Worm (Caenorhabditis elegans) whole organism, L4/young adult: ENCODE results near the gene C37C3.11.

ENCODE experiments used
- W03F9.2 ChIP-seq: fragments of 150-350 bp; optimal IDR thresholded peaks from 2 replicates; lab custom pipeline; 2014; ENCODE audit warnings: missing biosample characterization, missing genetic modification characterization
- dao-5 ChIP-seq: sonication (generic microtip); optimal IDR thresholded peaks from 2 replicates; lab custom pipeline; 2016; ENCODE audit warnings: missing genotype, missing genetic modification characterization, moderate library complexity, missing compliant biosample characterization
- him-1 ChIP-seq: sonication (generic microtip); optimal IDR thresholded peaks from 2 replicates; lab custom pipeline; 2016; ENCODE audit warnings: missing genotype, missing genetic modification reagents, missing genetic modification characterization, missing compliant biosample characterization

C37C3.11 gene

ce11 chrV:7836911-7837310, 27.7 kb downstream of the C37C3.11 start, which contains the start of gene txt-5:
Gene txt-5 (minus strand): TSS chrV:7837134.
- TF ChIP-seq him-1 (no peak), dao-5 (tag; lab: Kevin White, UChicago) (no peak), W03F9.2 (tag; lab: Kevin White, UChicago) (no peak)

ce11 chrV:7830952-7831351, 33.6 kb downstream of the C37C3.11 start:
- TF ChIP-seq W03F9.2 (tag; lab: Kevin White, UChicago), result no peak
- no peak for TF ChIP-seq dao-5 (tag; lab: Kevin White, UChicago)
- no peak for TF ChIP-seq him-1

- TF ChIP-seq him-1 (no peak), W03F9.2 (tag; lab: Kevin White, UChicago) (no peak)
Observed at ce11 chrV:7826917-7827316, 37.6 kb downstream of the C37C3.11 start, which contains the start of gene mig-6. Gene mig-6 (plus strand): TSS chrV:7827217.

ce11 chrV:7826362-7826761, 38.2 kb downstream of the C37C3.11 start:
- TF ChIP-seq him-1, result no peak
- no peak for TF ChIP-seq dao-5 (tag; lab: Kevin White, UChicago)
- no peak for TF ChIP-seq W03F9.2 (tag; lab: Kevin White, UChicago)

- TF ChIP-seq him-1, result no peak
- TF ChIP-seq W03F9.2 (tag; lab: Kevin White, UChicago), result no peak
- TF ChIP-seq dao-5 (tag; lab: Kevin White, UChicago), result no peak
Observed at ce11 chrV:7825836-7826235, 38.7 kb downstream of the C37C3.11 start.

ce11 chrV:7824138-7824537, 40.4 kb downstream of the C37C3.11 start:
- TF ChIP-seq him-1 (no peak), W03F9.2 (tag; lab: Kevin White, UChicago) (no peak), dao-5 (tag; lab: Kevin White, UChicago) (no peak)

- TF ChIP-seq him-1 (no peak), dao-5 (tag; lab: Kevin White, UChicago) (no peak), W03F9.2 (tag; lab: Kevin White, UChicago) (no peak)
Observed at ce11 chrV:7822655-7823054, 41.9 kb downstream of the C37C3.11 start.

- TF ChIP-seq W03F9.2 (tag; lab: Kevin White, UChicago) (peak; percentile 6), him-1 (no peak)
Observed at ce11 chrV:7820270-7820669, 44.3 kb downstream of the C37C3.11 start, which contains the start of gene lbp-4. Gene lbp-4 (plus strand): TSS chrV:7820578.

ce11 chrV:7819585-7819984, 45.0 kb downstream of the C37C3.11 start:
- TF ChIP-seq him-1, result no peak
- no peak for TF ChIP-seq dao-5 (tag; lab: Kevin White, UChicago)
- TF ChIP-seq W03F9.2 (tag; lab: Kevin White, UChicago), result no peak

- no peak for TF ChIP-seq dao-5 (tag; lab: Kevin White, UChicago)
- TF ChIP-seq W03F9.2 (tag; lab: Kevin White, UChicago), result no peak
- TF ChIP-seq him-1, result no peak
Observed at ce11 chrV:7816486-7816885, 48.1 kb downstream of the C37C3.11 start.

- no peak for TF ChIP-seq dao-5 (tag; lab: Kevin White, UChicago)
- TF ChIP-seq W03F9.2 (tag; lab: Kevin White, UChicago), result no peak
- no peak for TF ChIP-seq him-1
Observed at ce11 chrV:7814601-7815000, 50.0 kb downstream of the C37C3.11 start, which contains the start of gene ZK742.6. Gene ZK742.6 (minus strand): TSS chrV:7814942.
